Fruit fly (Drosophila melanogaster) whole organism, embryonic: ENCODE data around the gene Rab3GAP1.

ENCODE experiments used
- CG10274 ChIP-seq: fragments of 200-800 bp; sonication (Bioruptor generic); optimal IDR thresholded peaks from 3 replicates; lab custom pipeline; 2017; ENCODE audit warnings: missing biosample characterization, mild to moderate bottlenecking, missing genetic modification characterization
- CG1233 ChIP-seq: fragments of 200-800 bp; sonication (Bioruptor generic); optimal IDR thresholded peaks from 4 replicates; lab custom pipeline; 2018; ENCODE audit warnings: missing biosample characterization, mild to moderate bottlenecking, missing genetic modification characterization
- CG12769 ChIP-seq: fragments of 200-800 bp; sonication (Bioruptor generic); optimal IDR thresholded peaks from 2 replicates; lab custom pipeline; 2019; ENCODE audit warnings: missing biosample characterization, mild to moderate bottlenecking, missing genetic modification characterization, moderate library complexity
- CG14710 ChIP-seq: fragments of 200-800 bp; sonication (Bioruptor generic); optimal IDR thresholded peaks from 3 replicates; lab custom pipeline; 2019; ENCODE audit warnings: missing biosample characterization, mild to moderate bottlenecking, missing genetic modification characterization, moderate library complexity
- CG15011 ChIP-seq: fragments of 200-800 bp; sonication (Bioruptor generic); optimal IDR thresholded peaks from 3 replicates; lab custom pipeline; 2018; ENCODE audit warnings: missing biosample characterization, mild to moderate bottlenecking, missing genetic modification characterization
- CG15514 ChIP-seq: fragments of 200-800 bp; sonication (Bioruptor generic); optimal IDR thresholded peaks from 3 replicates; lab custom pipeline; 2017; ENCODE audit warnings: missing biosample characterization, missing genetic modification characterization, mild to moderate bottlenecking, moderate library complexity, missing genetic modification reagents
- CG17328 ChIP-seq: fragments of 200-800 bp; sonication (Bioruptor generic); IDR thresholded peaks from 2 replicates; pipeline ENCODE4 v1.3.6; 2022; ENCODE audit warnings: missing biosample characterization, missing genetic modification characterization
- CG17385 ChIP-seq: fragments of 200-800 bp; sonication (Bioruptor generic); optimal IDR thresholded peaks from 3 replicates; lab custom pipeline; 2018; ENCODE audit warnings: missing biosample characterization, mild to moderate bottlenecking, missing genetic modification characterization
- CG1792 ChIP-seq: fragments of 200-800 bp; sonication (Bioruptor generic); optimal IDR thresholded peaks from 2 replicates; lab custom pipeline; 2016; ENCODE audit warnings: missing biosample characterization, missing genetic modification characterization
- CG2199 ChIP-seq: fragments of 200-800 bp; sonication (Bioruptor generic); IDR thresholded peaks from 3 replicates; pipeline ENCODE4 v1.3.6; 2022; ENCODE audit warnings: missing biosample characterization, missing genetic modification characterization
- CG2202 ChIP-seq: fragments of 200-800 bp; sonication (Bioruptor generic); optimal IDR thresholded peaks from 2 replicates; lab custom pipeline; 2018; ENCODE audit warnings: missing biosample characterization, mild to moderate bottlenecking, missing genetic modification characterization
- CG2712 ChIP-seq: fragments of 200-800 bp; optimal IDR thresholded peaks from 3 replicates; lab custom pipeline; 2019; ENCODE audit warnings: missing biosample characterization, mild to moderate bottlenecking, missing genetic modification characterization, moderate library complexity
- CG31388 ChIP-seq: fragments of 200-800 bp; sonication (Bioruptor generic); optimal IDR thresholded peaks from 2 replicates; lab custom pipeline; 2016; ENCODE audit warnings: missing biosample characterization, missing genetic modification characterization
- CG3281 ChIP-seq: fragments of 200-800 bp; sonication (Bioruptor generic); optimal IDR thresholded peaks from 3 replicates; lab custom pipeline; 2017; ENCODE audit warnings: missing biosample characterization, mild to moderate bottlenecking, missing genetic modification characterization
- CG4360 ChIP-seq: fragments of 200-800 bp; sonication (Bioruptor generic); IDR thresholded peaks from 2 replicates; pipeline ENCODE4 v1.3.6; 2022; ENCODE audit warnings: missing biosample characterization, missing genetic modification characterization
- CG9817 ChIP-seq: fragments of 200-800 bp; sonication (Bioruptor generic); optimal IDR thresholded peaks from 2 replicates; lab custom pipeline; 2018; ENCODE audit warnings: missing biosample characterization, mild to moderate bottlenecking, missing genetic modification characterization, moderate library complexity
- CHES-1-like ChIP-seq: fragments of 200-800 bp; sonication (Bioruptor generic); optimal IDR thresholded peaks from 2 replicates; lab custom pipeline; 2016; ENCODE audit warnings: missing biosample characterization, missing genetic modification characterization
- Dek ChIP-seq: fragments of 200-800 bp; sonication (Bioruptor generic); optimal IDR thresholded peaks from 3 replicates; lab custom pipeline; 2019; ENCODE audit warnings: missing biosample characterization, mild to moderate bottlenecking, missing genetic modification characterization, moderate library complexity
- Hr3 ChIP-seq: fragments of 200-800 bp; sonication (Bioruptor generic); optimal IDR thresholded peaks from 3 replicates; lab custom pipeline; 2016; ENCODE audit warnings: missing biosample characterization, missing genetic modification characterization
- Hsf ChIP-seq: fragments of 200-800 bp; sonication (Bioruptor generic); optimal IDR thresholded peaks from 3 replicates; lab custom pipeline; 2016; ENCODE audit warnings: missing biosample characterization, missing genetic modification characterization
- MBD-R2 ChIP-seq: fragments of 200-800 bp; sonication (Bioruptor generic); IDR thresholded peaks from 2 replicates; pipeline ENCODE4 v1.3.6; 2022; ENCODE audit warnings: missing biosample characterization, missing genetic modification characterization
- Oaz ChIP-seq: fragments of 200-800 bp; sonication (Bioruptor generic); IDR thresholded peaks from 2 replicates; pipeline ENCODE4 v1.3.6; 2022; ENCODE audit warnings: missing biosample characterization, missing genetic modification characterization
- Pdp1 ChIP-seq, 2 experiments: fragments of 200-800 bp; sonication (Bioruptor generic); optimal IDR thresholded peaks; 3 replicates each; lab custom pipeline; 2016; ENCODE audit warnings: missing biosample characterization in 2 of 2, missing genetic modification characterization in 2 of 2, mild to moderate bottlenecking in 1 of 2, moderate library complexity in 1 of 2
- Sry-β ChIP-seq: fragments of 200-800 bp; sonication (Bioruptor generic); optimal IDR thresholded peaks from 2 replicates; lab custom pipeline; 2018; ENCODE audit warnings: missing biosample characterization, mild to moderate bottlenecking, missing genetic modification characterization, moderate library complexity
- YL-1 ChIP-seq: fragments of 200-800 bp; sonication (Bioruptor generic); optimal IDR thresholded peaks from 3 replicates; lab custom pipeline; 2017; ENCODE audit warnings: missing biosample characterization, mild to moderate bottlenecking, missing genetic modification characterization
- caup ChIP-seq: fragments of 200-800 bp; sonication (Bioruptor generic); optimal IDR thresholded peaks from 3 replicates; lab custom pipeline; 2017; ENCODE audit warnings: missing biosample characterization, mild to moderate bottlenecking, missing genetic modification characterization, moderate library complexity; ENCODE audit not compliant: severe bottlenecking
- chif ChIP-seq, 2 experiments: fragments of 200-800 bp; sonication (Bioruptor generic); optimal IDR thresholded peaks; 3 replicates each; lab custom pipeline; 2016; ENCODE audit warnings: missing biosample characterization in 2 of 2, missing genetic modification characterization in 2 of 2
- crp ChIP-seq, 2 experiments: fragments of 200-800 bp; sonication (Bioruptor generic); optimal IDR thresholded peaks; 2 replicates in 1 of 2; 3 replicates in 1 of 2; lab custom pipeline; 2017; ENCODE audit warnings: missing biosample characterization in 2 of 2, missing genetic modification characterization in 2 of 2, mild to moderate bottlenecking in 1 of 2, moderate library complexity in 1 of 2
- cwo ChIP-seq: fragments of 200-800 bp; sonication (Bioruptor generic); optimal IDR thresholded peaks from 3 replicates; lab custom pipeline; 2017; ENCODE audit warnings: missing biosample characterization, missing genetic modification characterization, mild to moderate bottlenecking, moderate library complexity, missing genetic modification reagents
- dpn ChIP-seq, 2 experiments: fragments of 200-800 bp; sonication (Bioruptor generic); optimal IDR thresholded peaks; 3 replicates each; lab custom pipeline; 2016; ENCODE audit warnings: missing biosample characterization in 2 of 2, missing genetic modification characterization in 2 of 2
- esg ChIP-seq: fragments of 200-800 bp; sonication (Bioruptor generic); conservative IDR thresholded peaks from 2 replicates; pipeline ENCODE4 v1.3.6; 2022; ENCODE audit warnings: missing biosample characterization, missing genetic modification characterization
- fd3F ChIP-seq: fragments of 200-800 bp; sonication (Bioruptor generic); optimal IDR thresholded peaks from 2 replicates; lab custom pipeline; 2018; ENCODE audit warnings: missing biosample characterization, mild to moderate bottlenecking, missing genetic modification characterization, moderate library complexity
- ftz-f1 ChIP-seq: fragments of 200-800 bp; sonication (Bioruptor generic); optimal IDR thresholded peaks from 2 replicates; lab custom pipeline; 2016; ENCODE audit warnings: missing biosample characterization, missing genetic modification characterization
- gro ChIP-seq: fragments of 200-800 bp; sonication (Bioruptor generic); optimal IDR thresholded peaks from 2 replicates; lab custom pipeline; 2016; ENCODE audit warnings: missing biosample characterization, missing genetic modification characterization
- jumu ChIP-seq: fragments of 200-800 bp; sonication (Bioruptor generic); optimal IDR thresholded peaks from 3 replicates; lab custom pipeline; 2016; ENCODE audit warnings: missing biosample characterization, missing genetic modification characterization
- klu ChIP-seq: fragments of 200-800 bp; sonication (Bioruptor generic); IDR thresholded peaks from 2 replicates; pipeline ENCODE4 v1.3.6; 2022; ENCODE audit warnings: missing biosample characterization, missing genetic modification characterization
- lilli ChIP-seq: fragments of 200-800 bp; sonication (Bioruptor generic); optimal IDR thresholded peaks from 3 replicates; lab custom pipeline; 2016; ENCODE audit warnings: missing biosample characterization, missing genetic modification characterization
- otp ChIP-seq: fragments of 200-800 bp; sonication (Bioruptor generic); IDR thresholded peaks from 3 replicates; pipeline ENCODE4, ENCODE4 v1.3.6; 2022; ENCODE audit warnings: missing biosample characterization, missing genetic modification characterization
- pan ChIP-seq, 4 experiments: fragments of >200 bp in 3 of 4; fragments of 200-800 bp in 1 of 4; sonication (Bioruptor generic) in 1 of 4; optimal IDR thresholded peaks in 3 of 4; IDR thresholded peaks in 1 of 4; 2 replicates each; pipeline versions ENCODE4 v1.3.6 to Lab custom; 2017 to 2022; ENCODE audit warnings: missing biosample characterization in 2 of 4, missing genetic modification characterization in 2 of 4, mixed read lengths in 1 of 4
- pho ChIP-seq: fragments of 200-800 bp; sonication (Bioruptor generic); optimal IDR thresholded peaks from 2 replicates; lab custom pipeline; 2016; ENCODE audit warnings: missing biosample characterization, missing genetic modification characterization
- pnt ChIP-seq: fragments of 200-800 bp; sonication (Bioruptor generic); optimal IDR thresholded peaks from 3 replicates; lab custom pipeline; 2016; ENCODE audit warnings: missing biosample characterization, missing genetic modification characterization
- scrt ChIP-seq: fragments of 200-800 bp; sonication (Bioruptor generic); optimal IDR thresholded peaks from 2 replicates; lab custom pipeline; 2018; ENCODE audit warnings: missing biosample characterization, mild to moderate bottlenecking, missing genetic modification characterization, moderate library complexity
- sd ChIP-seq: fragments of 200-800 bp; sonication (Bioruptor generic); optimal IDR thresholded peaks from 3 replicates; lab custom pipeline; 2018; ENCODE audit warnings: missing biosample characterization, mild to moderate bottlenecking, missing genetic modification characterization, moderate library complexity
- sisA ChIP-seq: fragments of 200-800 bp; sonication (Bioruptor generic); IDR thresholded peaks from 2 replicates; pipeline ENCODE4 v1.3.6; 2022; ENCODE audit warnings: missing biosample characterization, missing genetic modification characterization
- slbo ChIP-seq: fragments of 200-800 bp; sonication (Bioruptor generic); IDR thresholded peaks from 2 replicates; pipeline ENCODE4 v1.3.6; 2022; ENCODE audit warnings: missing biosample characterization, missing genetic modification characterization
- stc ChIP-seq: fragments of 200-800 bp; sonication (Bioruptor generic); IDR thresholded peaks from 2 replicates; pipeline ENCODE4 v1.3.6; 2022; ENCODE audit warnings: missing biosample characterization, missing genetic modification characterization
- wor ChIP-seq: fragments of 200-800 bp; sonication (Bioruptor generic); IDR thresholded peaks from 2 replicates; pipeline ENCODE4 v1.3.6; 2022; ENCODE audit warnings: missing biosample characterization, missing genetic modification characterization
- zfh2 ChIP-seq: fragments of 200-800 bp; sonication (Bioruptor generic); optimal IDR thresholded peaks from 2 replicates; lab custom pipeline; 2016; ENCODE audit warnings: missing biosample characterization, missing genetic modification characterization

Gene Rab3GAP1

DNA sequence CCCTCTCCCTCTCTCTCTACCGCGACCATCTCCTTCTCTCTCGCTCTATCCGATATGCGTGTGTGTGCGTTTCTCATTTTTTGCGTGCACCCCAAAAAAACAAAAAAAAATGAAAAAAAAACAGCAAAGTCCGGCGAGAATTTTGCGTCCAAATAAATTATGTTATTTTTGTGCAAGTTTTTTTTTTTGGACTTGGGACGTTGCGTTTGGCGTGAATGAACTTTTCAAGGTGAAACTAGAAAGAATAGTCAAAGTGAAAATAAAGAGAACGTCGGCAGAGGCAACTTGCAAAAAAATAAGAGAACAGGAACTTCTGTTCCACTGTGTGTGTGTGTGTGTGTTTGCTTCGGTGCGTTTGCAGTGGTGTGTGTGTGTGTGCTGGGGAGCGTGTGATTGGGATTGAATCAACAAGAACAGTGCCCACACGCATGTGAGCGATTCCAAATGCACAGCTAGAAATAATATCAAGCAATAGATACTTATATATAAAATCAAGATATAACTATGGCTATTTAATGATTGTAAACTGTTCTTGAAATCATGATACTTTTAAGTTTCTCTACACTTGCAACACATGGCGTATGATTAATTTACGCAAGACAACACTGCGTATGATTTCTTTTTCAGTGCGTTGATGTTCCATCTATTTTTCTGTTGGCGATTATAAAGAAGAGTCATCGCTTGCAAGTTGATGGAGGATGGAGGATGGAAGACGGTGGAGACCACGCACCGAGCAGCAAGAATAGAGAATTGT is 18.4 kb upstream of the Rab3GAP1 start (continued):
- no peak for TF ChIP-seq CG14710 (tag; lab: Kevin White, UChicago)
- TF ChIP-seq CG4360 (GFP tag; lab: Robert Waterston, UW): no peak
- TF ChIP-seq CG9817: peak; percentile 54
- TF ChIP-seq caup: peak; percentile 47
- TF ChIP-seq CHES-1-like: no peak
- peak; percentile 28; the same call in 1 of the 2 replicates for TF ChIP-seq klu (GFP tag; lab: Robert Waterston, UW)
- no peak for TF ChIP-seq sd (tag; lab: Kevin White, UChicago)
- TF ChIP-seq wor: peak; percentile 36; the same call in 1 of the 2 replicates
- no peak for TF ChIP-seq YL-1 (GFP tag; lab: Kevin White, UChicago)
- TF ChIP-seq CG1792 (GFP tag; lab: Kevin White, UChicago): peak; percentile 24
- no peak for TF ChIP-seq CG2202 (tag; lab: Kevin White, UChicago)
- TF ChIP-seq lilli (GFP tag; lab: Kevin White, UChicago): peak; percentile 64
- peak; percentile 38 for TF ChIP-seq Hr3 (GFP tag; lab: Kevin White, UChicago)
- TF ChIP-seq CG31388 (GFP tag; lab: Kevin White, UChicago): no peak
- TF ChIP-seq CG1233 (GFP tag; lab: Kevin White, UChicago): peak; percentile 25
- peak; percentile 66 for TF ChIP-seq cwo (GFP tag; lab: Kevin White, UChicago)
- TF ChIP-seq CG17385 (GFP tag; lab: Kevin White, UChicago): peak; percentile 55
- TF ChIP-seq dpn (GFP tag; optimal IDR thresholded peaks at IDR 0.05; lab: Kevin White, UChicago): peak; percentile 24 to 50
- TF ChIP-seq otp (GFP tag; lab: Robert Waterston, UW): 0 out of 3 replicates have a peak, but pooled peaks have one; percentile 26
- no peak for TF ChIP-seq crp (GFP tag; optimal IDR thresholded peaks at IDR 0.05; lab: Kevin White, UChicago)
- peak; percentile 5 for TF ChIP-seq CG15011 (GFP tag; lab: Kevin White, UChicago)
- no peak for TF ChIP-seq stc (GFP tag; lab: Robert Waterston, UW)
- peak; percentile 36 for TF ChIP-seq sisA
- no peak for TF ChIP-seq Sry-β (GFP tag; lab: Kevin White, UChicago)
- peak; percentile 53 for TF ChIP-seq Hsf (GFP tag; lab: Kevin White, UChicago)
- peak; percentile 79 for TF ChIP-seq slbo (GFP tag; lab: Robert Waterston, UW)
- peak; percentile 52 for TF ChIP-seq esg (GFP tag; lab: Robert Waterston, UW)
- peak; percentile 30 to 55 for TF ChIP-seq Pdp1 (GFP tag; optimal IDR thresholded peaks at IDR 0.05; lab: Kevin White, UChicago)
- peak; percentile 68 for TF ChIP-seq CG3281 (GFP tag; lab: Kevin White, UChicago)
- peak; percentile 38 for TF ChIP-seq pho (GFP tag; lab: Kevin White, UChicago)
- peak; percentile 51 for TF ChIP-seq CG2712 (tag; lab: Kevin White, UChicago)
- TF ChIP-seq CG12769 (tag; lab: Kevin White, UChicago): peak; percentile 82
- TF ChIP-seq zfh2 (GFP tag; lab: Kevin White, UChicago): peak; percentile 63
- TF ChIP-seq fd3F (GFP tag; lab: Kevin White, UChicago): peak; percentile 38
- TF ChIP-seq chif (GFP tag; optimal IDR thresholded peaks at IDR 0.05; lab: Kevin White, UChicago): peak in 1 of 2 experiments; percentile 4
- no peak for TF ChIP-seq pnt (GFP tag; lab: Kevin White, UChicago)
- TF ChIP-seq CG15514 (GFP tag; lab: Kevin White, UChicago): peak; percentile 57
- TF ChIP-seq scrt: peak; percentile 55
- TF ChIP-seq pan (optimal IDR thresholded peaks at IDR 0.05; lab: Kevin White, UChicago): no peak
- peak in 1 of 2 experiments; percentile 61 for TF ChIP-seq pan (GFP tag; optimal IDR thresholded peaks at IDR 0.05 in 1 of 2, IDR thresholded peaks at IDR 0.05 in 1 of 2)
- peak; percentile 55; the same call in 1 of the 2 replicates for TF ChIP-seq CG17328 (GFP tag; lab: Robert Waterston, UW)
- TF ChIP-seq Oaz (GFP tag; lab: Robert Waterston, UW): peak; percentile 50; the same call in 1 of the 2 replicates
- TF ChIP-seq CG10274 (GFP tag; lab: Kevin White, UChicago): peak; percentile 37
- peak; percentile 72 for TF ChIP-seq Dek (tag; lab: Kevin White, UChicago)
- peak; percentile 51 for TF ChIP-seq ftz-f1 (GFP tag; lab: Kevin White, UChicago)
- TF ChIP-seq CG2199: no peak
- TF ChIP-seq jumu (GFP tag; lab: Kevin White, UChicago): no peak
- TF ChIP-seq gro (GFP tag; lab: Kevin White, UChicago): peak; percentile 4
- peak; percentile 22; the same call in 1 of the 2 replicates for TF ChIP-seq MBD-R2
